Worm (Caenorhabditis elegans) whole organism, L2 larva: Measurements from ENCODE around the gene F55A11.11.
A peak's percentile ranks its signal among the peaks of the same experiment; 100 is the strongest.

ENCODE experiments used
- C34F6.9 ChIP-seq: fragments of 150-350 bp; optimal IDR thresholded peaks from 2 replicates; lab custom pipeline; 2014; ENCODE audit warnings: missing biosample characterization, missing genetic modification characterization
- F13H6.1 ChIP-seq: sonication (generic microtip); optimal IDR thresholded peaks from 2 replicates; lab custom pipeline; 2016; ENCODE audit warnings: missing genetic modification characterization, missing compliant biosample characterization
- R02D3.7 ChIP-seq: fragments of 150-350 bp; optimal IDR thresholded peaks from 2 replicates; lab custom pipeline; 2014; ENCODE audit warnings: missing biosample characterization, missing genetic modification characterization
- Y55F3AM.14 ChIP-seq: fragments of 200-800 bp; sonication (Bioruptor generic); optimal IDR thresholded peaks from 2 replicates; lab custom pipeline; 2018; ENCODE audit warnings: mild to moderate bottlenecking, missing genetic modification characterization, missing compliant biosample characterization
- ZK546.5 ChIP-seq: sonication (generic microtip); optimal IDR thresholded peaks from 2 replicates; lab custom pipeline; 2017; ENCODE audit warnings: missing biosample characterization, missing genetic modification characterization
- alr-1 ChIP-seq: fragments of 150-350 bp; optimal IDR thresholded peaks from 2 replicates; lab custom pipeline; 2014; ENCODE audit warnings: missing biosample characterization, missing genetic modification characterization
- aly-2 ChIP-seq: fragments of 150-350 bp; optimal IDR thresholded peaks from 2 replicates; lab custom pipeline; 2014; ENCODE audit warnings: missing biosample characterization, missing genetic modification characterization
- ama-1 ChIP-seq: fragments of 150-350 bp; optimal IDR thresholded peaks from 2 replicates; lab custom pipeline; 2018; ENCODE audit warnings: inconsistent platforms
- ceh-16 ChIP-seq: fragments of 150-350 bp; optimal IDR thresholded peaks from 2 replicates; lab custom pipeline; 2014; ENCODE audit warnings: missing biosample characterization, missing genetic modification characterization
- ceh-82 ChIP-seq: fragments of 150-350 bp; optimal IDR thresholded peaks from 2 replicates; lab custom pipeline; 2014; ENCODE audit warnings: missing biosample characterization, missing genetic modification characterization
- crh-2 ChIP-seq: sonication (generic microtip); optimal IDR thresholded peaks from 2 replicates; lab custom pipeline; 2017; ENCODE audit warnings: missing biosample characterization, missing genetic modification characterization
- dmd-4 ChIP-seq: sonication (generic microtip); optimal IDR thresholded peaks from 2 replicates; lab custom pipeline; 2017; ENCODE audit warnings: missing biosample characterization, missing genetic modification characterization
- elt-1 ChIP-seq: fragments of 150-350 bp; optimal IDR thresholded peaks from 2 replicates; lab custom pipeline; 2014; ENCODE audit warnings: missing biosample characterization, missing genetic modification characterization
- elt-3 ChIP-seq: sonication (generic microtip); optimal IDR thresholded peaks from 2 replicates; lab custom pipeline; 2017; ENCODE audit warnings: missing biosample characterization, missing genetic modification characterization
- fos-1 ChIP-seq: fragments of 150-350 bp; optimal IDR thresholded peaks from 2 replicates; lab custom pipeline; 2014; ENCODE audit warnings: missing biosample characterization, missing genetic modification characterization
- gmeb-1 ChIP-seq: fragments of 150-350 bp; optimal IDR thresholded peaks from 2 replicates; lab custom pipeline; 2014; ENCODE audit warnings: missing biosample characterization, missing genetic modification characterization
- lin-11 ChIP-seq: fragments of 150-350 bp; sonication (generic microtip); optimal IDR thresholded peaks from 2 replicates; lab custom pipeline; 2014; ENCODE audit warnings: missing biosample characterization, missing genetic modification characterization, inconsistent platforms, mixed read lengths
- lin-13 ChIP-seq: fragments of 150-350 bp; optimal IDR thresholded peaks from 2 replicates; lab custom pipeline; 2014; ENCODE audit warnings: missing biosample characterization, missing genetic modification reagents, missing genetic modification characterization
- lin-39 ChIP-seq: fragments of 150-350 bp; optimal IDR thresholded peaks from 2 replicates; lab custom pipeline; 2014; ENCODE audit warnings: missing biosample characterization, missing genetic modification reagents, missing genetic modification characterization
- lsy-2 ChIP-seq, 2 experiments: fragments of 150-350 bp in 1 of 2; sonication (generic microtip) in 1 of 2; optimal IDR thresholded peaks; 2 replicates each; lab custom pipeline; 2014 to 2017; ENCODE audit warnings: missing biosample characterization in 2 of 2, missing genetic modification characterization in 2 of 2
- mab-5 ChIP-seq: fragments of 150-350 bp; optimal IDR thresholded peaks from 2 replicates; lab custom pipeline; 2014; ENCODE audit warnings: missing biosample characterization, missing genetic modification characterization
- nhr-10 ChIP-seq: sonication (generic microtip); optimal IDR thresholded peaks from 2 replicates; lab custom pipeline; 2017; ENCODE audit warnings: missing biosample characterization, missing genetic modification characterization
- nhr-12 ChIP-seq: fragments of 150-350 bp; optimal IDR thresholded peaks from 2 replicates; lab custom pipeline; 2014; ENCODE audit warnings: missing biosample characterization, missing genetic modification characterization
- nhr-129 ChIP-seq: fragments of 150-350 bp; optimal IDR thresholded peaks from 2 replicates; lab custom pipeline; 2014; ENCODE audit warnings: missing biosample characterization, missing genetic modification characterization
- nhr-21 ChIP-seq: fragments of 150-350 bp; optimal IDR thresholded peaks from 2 replicates; lab custom pipeline; 2014; ENCODE audit warnings: missing biosample characterization, missing genetic modification characterization
- nhr-23 ChIP-seq: fragments of 150-350 bp; optimal IDR thresholded peaks from 2 replicates; lab custom pipeline; 2014; ENCODE audit warnings: missing biosample characterization, missing genetic modification reagents, missing genetic modification characterization
- nhr-237 ChIP-seq: fragments of 150-350 bp; optimal IDR thresholded peaks from 2 replicates; lab custom pipeline; 2014; ENCODE audit warnings: missing biosample characterization, missing genetic modification characterization
- nhr-25 ChIP-seq: fragments of 150-350 bp; sonication (generic microtip); optimal IDR thresholded peaks from 3 replicates; lab custom pipeline; 2014; ENCODE audit warnings: missing biosample characterization, missing genetic modification characterization
- nhr-77 ChIP-seq: fragments of 150-350 bp; optimal IDR thresholded peaks from 2 replicates; lab custom pipeline; 2014; ENCODE audit warnings: missing biosample characterization, missing genetic modification characterization
- peb-1 ChIP-seq: fragments of 150-350 bp; optimal IDR thresholded peaks from 2 replicates; lab custom pipeline; 2014; ENCODE audit warnings: missing biosample characterization, missing genetic modification characterization
- sem-4 ChIP-seq: fragments of 150-350 bp; optimal IDR thresholded peaks from 2 replicates; lab custom pipeline; 2014; ENCODE audit warnings: missing biosample characterization, missing genetic modification reagents, missing genetic modification characterization
- sma-3 ChIP-seq: sonication (generic microtip); optimal IDR thresholded peaks from 2 replicates; lab custom pipeline; 2016; ENCODE audit warnings: missing genetic modification reagents, missing genetic modification characterization, missing compliant biosample characterization
- sma-9 ChIP-seq, 2 experiments: fragments of 150-350 bp in 1 of 2; sonication (generic microtip) in 1 of 2; optimal IDR thresholded peaks; 2 replicates each; lab custom pipeline; 2014 to 2016; ENCODE audit warnings: missing genetic modification characterization in 2 of 2, mild to moderate bottlenecking in 1 of 2, missing biosample characterization in 1 of 2, missing compliant biosample characterization in 1 of 2, missing genetic modification reagents in 1 of 2, moderate library complexity in 1 of 2
- unc-55 ChIP-seq: fragments of 150-350 bp; sonication (generic microtip); optimal IDR thresholded peaks from 3 replicates; lab custom pipeline; 2014; ENCODE audit warnings: missing biosample characterization, missing genetic modification reagents, missing genetic modification characterization
- unc-62 ChIP-seq: fragments of 150-350 bp; optimal IDR thresholded peaks from 2 replicates; lab custom pipeline; 2014; ENCODE audit warnings: missing biosample characterization, missing genetic modification reagents, missing genetic modification characterization
- zag-1 ChIP-seq: fragments of 150-350 bp; optimal IDR thresholded peaks from 2 replicates; lab custom pipeline; 2014; ENCODE audit warnings: missing biosample characterization, missing genetic modification characterization
- ztf-1 ChIP-seq: fragments of 200-800 bp; sonication (Bioruptor generic); conservative IDR thresholded peaks from 2 replicates; pipeline ENCODE4 v1.3.6; 2022; ENCODE audit warnings: missing genetic modification characterization, missing compliant biosample characterization
- ztf-11 ChIP-seq: sonication (generic microtip); optimal IDR thresholded peaks from 2 replicates; lab custom pipeline; 2017; ENCODE audit warnings: missing biosample characterization, missing genetic modification characterization
- ztf-4 ChIP-seq: fragments of 150-350 bp; optimal IDR thresholded peaks from 2 replicates; lab custom pipeline; 2014; ENCODE audit warnings: missing biosample characterization, missing genetic modification characterization

F55A11.11 gene

DNA sequence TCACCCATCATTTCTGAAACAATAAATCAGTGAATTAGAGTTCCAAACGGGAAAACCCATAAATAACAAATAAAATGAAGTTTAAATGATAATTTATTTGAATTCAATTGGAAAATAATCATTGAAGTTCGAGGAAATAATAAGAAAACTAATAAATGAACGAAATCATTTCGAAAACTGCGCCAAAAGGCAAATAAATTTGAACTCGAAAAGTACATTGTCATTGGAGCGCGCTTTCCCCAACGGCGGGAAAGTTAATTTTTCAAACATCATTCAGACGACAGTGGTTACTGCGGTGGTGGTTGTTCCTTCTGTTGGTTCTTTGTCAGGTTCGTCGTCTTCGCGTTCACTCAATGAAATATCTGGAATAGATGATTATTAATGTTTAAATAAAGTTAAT lies 49.5 kb upstream of the F55A11.11 start, which contains the start of gene npp-22:
Gene npp-22 (minus strand): TSS at position 13 of the 400 bp plus-strand sequence.
- TF ChIP-seq lin-13 (GFP tag; lab: Kevin White, UChicago) (peak; percentile 36), lin-11 (tag; lab: Kevin White, UChicago) (peak; percentile 56), ztf-4 (no peak), nhr-25 (tag; lab: Kevin White, UChicago) (peak; percentile 39), nhr-129 (tag; lab: Kevin White, UChicago) (no peak), nhr-23 (tag; lab: Kevin White, UChicago) (no peak), crh-2 (tag; lab: Kevin White, UChicago) (peak; percentile 47), fos-1 (peak; percentile 38), aly-2 (tag; lab: Kevin White, UChicago) (no peak), ceh-82 (tag; lab: Kevin White, UChicago) (no peak), nhr-21 (tag; lab: Kevin White, UChicago) (peak; percentile 40), sma-3 (GFP tag; lab: Kevin White, UChicago) (peak; percentile 54), lsy-2 (tag; optimal IDR thresholded peaks at IDR 0.05; lab: Kevin White, UChicago) (peak; percentile 25 to 78), gmeb-1 (tag; lab: Kevin White, UChicago) (peak; percentile 95), lin-39 (tag; lab: Kevin White, UChicago) (no peak), ztf-11 (no peak), sma-9 (GFP tag; optimal IDR thresholded peaks at IDR 0.05; lab: Kevin White, UChicago) (peak; percentile 60), sma-9 (tag; optimal IDR thresholded peaks at IDR 0.05; lab: Kevin White, UChicago) (no peak), F13H6.1 (tag; lab: Kevin White, UChicago) (peak; percentile 50)

ce11 chrV:11736896-11737295 lies 46.1 kb upstream of the F55A11.11 start, which contains the start of gene spe-42:
TSS of gene spe-42 (minus strand) at chrV:11736996.
- TF ChIP-seq nhr-10 (tag; lab: Kevin White, UChicago) (no peak), elt-3 (tag; lab: Kevin White, UChicago) (no peak), zag-1 (tag; lab: Kevin White, UChicago) (no peak), nhr-21 (tag; lab: Kevin White, UChicago) (no peak), F13H6.1 (tag; lab: Kevin White, UChicago) (no peak), unc-62 (no peak), mab-5 (tag; lab: Kevin White, UChicago) (no peak), lin-13 (GFP tag; lab: Kevin White, UChicago) (no peak), dmd-4 (no peak), ztf-4 (no peak), elt-1 (tag; lab: Kevin White, UChicago) (no peak), nhr-25 (tag; lab: Kevin White, UChicago) (no peak), alr-1 (no peak), unc-55 (GFP tag; lab: Kevin White, UChicago) (no peak)

- no peak for TF ChIP-seq nhr-25 (tag; lab: Kevin White, UChicago)
- TF ChIP-seq sem-4 (tag; lab: Kevin White, UChicago), result no peak
- TF ChIP-seq ZK546.5, result no peak
- TF ChIP-seq mab-5 (tag; lab: Kevin White, UChicago), result no peak
- no peak for TF ChIP-seq ztf-4
- TF ChIP-seq ceh-16 (tag; lab: Kevin White, UChicago), result no peak
- no peak for TF ChIP-seq nhr-12 (tag; lab: Kevin White, UChicago)
- no peak for TF ChIP-seq elt-1 (tag; lab: Kevin White, UChicago)
- no peak for TF ChIP-seq ztf-1
- no peak for TF ChIP-seq Y55F3AM.14
- TF ChIP-seq lin-11 (tag; lab: Kevin White, UChicago), result no peak
- no peak for TF ChIP-seq F13H6.1 (tag; lab: Kevin White, UChicago)
- TF ChIP-seq ama-1, result no peak
- TF ChIP-seq R02D3.7 (tag; lab: Kevin White, UChicago), result no peak
- no peak for TF ChIP-seq nhr-21 (tag; lab: Kevin White, UChicago)
- TF ChIP-seq C34F6.9 (tag; lab: Kevin White, UChicago), result no peak
- TF ChIP-seq peb-1 (tag; lab: Kevin White, UChicago), result no peak
- no peak for TF ChIP-seq aly-2 (tag; lab: Kevin White, UChicago)
Observed at ce11 chrV:11737333-11737732, 45.6 kb upstream of the F55A11.11 start.

ce11 chrV:11739820-11740219 lies 43.1 kb upstream of the F55A11.11 start, which contains the start of gene T04F3.1:
TSS of gene T04F3.1 (plus strand) at chrV:11740065.
- TF ChIP-seq peb-1 (tag; lab: Kevin White, UChicago) (no peak), ztf-11 (no peak), sma-9 (GFP tag; optimal IDR thresholded peaks at IDR 0.05; lab: Kevin White, UChicago) (peak; percentile 75), sma-9 (tag; optimal IDR thresholded peaks at IDR 0.05; lab: Kevin White, UChicago) (no peak), nhr-237 (tag; lab: Kevin White, UChicago) (no peak), nhr-77 (tag; lab: Kevin White, UChicago) (no peak), nhr-21 (tag; lab: Kevin White, UChicago) (peak; percentile 41), ama-1 (no peak), R02D3.7 (tag; lab: Kevin White, UChicago) (no peak), alr-1 (no peak)
